Worm (Caenorhabditis elegans) whole organism, L1 larva: Measurements from ENCODE around the gene F40H3.1.

Source experiments
- fkh-8 ChIP-seq: sonication (generic microtip); optimal IDR thresholded peaks from 2 replicates; lab custom pipeline; 2016; ENCODE audit warnings: mild to moderate bottlenecking, missing genetic modification characterization, missing compliant biosample characterization
- hlh-17 ChIP-seq: fragments of 200-800 bp; sonication (Bioruptor generic); optimal IDR thresholded peaks from 2 replicates; lab custom pipeline; 2018; ENCODE audit warnings: missing genetic modification characterization, mild to moderate bottlenecking, missing compliant biosample characterization, moderate library complexity, borderline replicate concordance
- zag-1 ChIP-seq: fragments of 150-350 bp; optimal IDR thresholded peaks from 2 replicates; lab custom pipeline; 2014; ENCODE audit warnings: missing biosample characterization, missing genetic modification characterization

DNA sequence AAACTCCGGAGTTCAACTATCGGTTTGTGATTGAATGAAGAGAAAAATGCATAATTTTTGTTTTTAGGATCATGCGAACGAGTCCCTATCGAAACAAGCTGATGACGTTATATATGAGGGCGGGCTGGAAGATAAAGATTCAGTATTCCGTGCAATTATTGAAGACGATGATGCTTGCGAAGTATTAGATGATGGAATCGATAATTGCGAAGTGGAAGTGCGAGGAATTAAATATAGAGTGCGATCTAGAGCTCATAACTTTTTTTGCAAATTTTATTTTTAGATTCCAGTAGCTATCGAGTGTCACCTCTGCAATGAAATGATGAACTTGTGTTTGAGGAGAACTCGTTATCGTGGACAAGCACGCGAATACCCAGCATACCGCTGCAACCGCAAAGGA is 19.4 kb downstream of the F40H3.1 start:
- TF ChIP-seq zag-1 (tag; lab: Kevin White, UChicago) (no peak), hlh-17 (GFP tag; lab: Kevin White, UChicago) (no peak), fkh-8 (tag; lab: Kevin White, UChicago) (no peak)
